Fruit fly (Drosophila melanogaster) whole organism, adult: Measurements from ENCODE around the gene twin.
A peak's percentile ranks its signal among the peaks of the same experiment; 100 is the strongest.

Source experiments
- CG11617 ChIP-seq: fragments of 200-800 bp; sonication (Bioruptor generic); optimal IDR thresholded peaks from 2 replicates; lab custom pipeline; 2017; ENCODE audit warnings: mild to moderate bottlenecking, missing biosample characterization, missing genetic modification reagents, missing genetic modification characterization
- CG14711 ChIP-seq: fragments of 200-800 bp; sonication (Bioruptor generic); optimal IDR thresholded peaks from 2 replicates; lab custom pipeline; 2018; ENCODE audit warnings: missing biosample characterization, mild to moderate bottlenecking, missing genetic modification characterization, moderate library complexity
- CG1620 ChIP-seq: fragments of 200-800 bp; sonication (Bioruptor generic); optimal IDR thresholded peaks from 2 replicates; lab custom pipeline; 2016; ENCODE audit warnings: missing biosample characterization, missing genetic modification characterization
- CG7045 ChIP-seq: fragments of 200-800 bp; sonication (Bioruptor generic); optimal IDR thresholded peaks from 2 replicates; lab custom pipeline; 2017; ENCODE audit warnings: missing biosample characterization, mild to moderate bottlenecking, missing genetic modification characterization
- Crg-1 ChIP-seq: fragments of 200-800 bp; sonication (Bioruptor generic); optimal IDR thresholded peaks from 2 replicates; lab custom pipeline; 2016; ENCODE audit warnings: missing biosample characterization, missing genetic modification characterization
- bab1 ChIP-seq: fragments of 200-800 bp; sonication (Bioruptor generic); optimal IDR thresholded peaks from 3 replicates; lab custom pipeline; 2019; ENCODE audit warnings: missing biosample characterization, mild to moderate bottlenecking, missing genetic modification characterization, moderate library complexity
- cic ChIP-seq: fragments of 200-800 bp; sonication (Bioruptor generic); optimal IDR thresholded peaks from 2 replicates; lab custom pipeline; 2017; ENCODE audit warnings: missing biosample characterization, mild to moderate bottlenecking, missing genetic modification characterization, moderate library complexity
- cnc ChIP-seq, 2 experiments: fragments of >200 bp; optimal IDR thresholded peaks; 2 replicates each; lab custom pipeline; 2017
- ovo ChIP-seq: fragments of 200-800 bp; sonication (Bioruptor generic); optimal IDR thresholded peaks from 2 replicates; lab custom pipeline; 2016; ENCODE audit warnings: missing biosample characterization, missing genetic modification characterization
- pad ChIP-seq: fragments of 200-800 bp; sonication (Bioruptor generic); optimal IDR thresholded peaks from 3 replicates; lab custom pipeline; 2017; ENCODE audit warnings: missing biosample characterization, missing genetic modification characterization, mild to moderate bottlenecking, moderate library complexity, missing genetic modification reagents
- tj ChIP-seq: fragments of 200-800 bp; sonication (Bioruptor generic); optimal IDR thresholded peaks from 3 replicates; lab custom pipeline; 2017; ENCODE audit warnings: missing biosample characterization, mild to moderate bottlenecking, missing genetic modification characterization, moderate library complexity

DNA sequence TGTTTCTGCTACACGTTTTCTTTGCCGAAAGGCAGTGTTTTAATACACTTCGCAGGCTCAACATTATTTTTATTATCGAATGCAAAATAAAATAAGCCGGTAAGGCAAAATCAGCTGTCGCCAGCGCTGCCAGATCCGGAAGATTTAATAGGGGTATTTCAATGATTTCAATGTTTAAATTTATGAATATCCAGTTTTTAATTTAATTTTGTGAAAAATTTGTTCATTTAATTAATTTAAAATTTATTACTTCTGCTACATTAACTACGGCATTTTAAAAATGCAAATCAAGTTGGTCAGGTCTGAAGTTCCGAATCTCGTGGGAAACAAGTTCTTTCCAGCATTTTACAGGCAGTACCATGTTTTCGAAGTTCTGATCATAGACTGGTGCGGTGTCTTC is 72.9 kb downstream of the twin start, which contains the start of gene Slimp:
- TF ChIP-seq tj (GFP tag; lab: Kevin White, UChicago) (no peak), pad (GFP tag; lab: Kevin White, UChicago) (peak; percentile 3), CG14711 (tag; lab: Kevin White, UChicago) (peak; percentile 18), Crg-1 (GFP tag; lab: Kevin White, UChicago) (peak; percentile 16), cic (GFP tag; lab: Kevin White, UChicago) (no peak), CG7045 (no peak), cnc (optimal IDR thresholded peaks at IDR 0.05; lab: Kevin White, UChicago) (no peak), CG11617 (GFP tag; lab: Kevin White, UChicago) (peak; percentile 61), bab1 (peak; percentile 31), CG1620 (GFP tag; lab: Kevin White, UChicago) (peak; percentile 7), ovo (GFP tag; lab: Kevin White, UChicago) (no peak)
